Worm (Caenorhabditis elegans): ENCODE data around the gene fan-1.
"Not testable (repeated sequence)": the region's sequence is repeated elsewhere in the genome, so short reads cannot be mapped to it uniquely, and the experiment has no call there.

Gene fan-1

ce11 chrIV:6590029-6590428 lies 41.5 kb downstream of the fan-1 start, which contains the start of the genes lec-11 and irld-7:
TSS of gene lec-11 (minus strand) at chrIV:6590154.
TSS of gene irld-7 (plus strand) at chrIV:6590360.
- TF ChIP-seq pes-1 (GFP tag; IDR thresholded peaks at IDR 0.05) = no peak
- TF ChIP-seq hmbx-1 (tag; optimal IDR thresholded peaks at IDR 0.05) = no peak
- no peak for TF ChIP-seq sea-1 (GFP tag; conservative IDR thresholded peaks at IDR 0.05)
- no peak for TF ChIP-seq flt-1 (GFP tag; IDR thresholded peaks at IDR 0.05)
- TF ChIP-seq ets-7 (tag; optimal IDR thresholded peaks at IDR 0.05) = no peak
- TF ChIP-seq tbx-37 (GFP tag; conservative IDR thresholded peaks at IDR 0.05) = no peak
- no peak for TF ChIP-seq ceh-36 (tag; optimal IDR thresholded peaks at IDR 0.05)
- TF ChIP-seq ama-1 (optimal IDR thresholded peaks at IDR 0.05) = no peak
- no peak for TF ChIP-seq B0310.2 (tag; optimal IDR thresholded peaks at IDR 0.05)
- no peak for TF ChIP-seq scrt-1 (GFP tag; IDR thresholded peaks at IDR 0.05)
- TF ChIP-seq hnd-1 (tag; optimal IDR thresholded peaks at IDR 0.05) = no peak
- TF ChIP-seq aly-1 (tag; optimal IDR thresholded peaks at IDR 0.05) = no peak
- no peak for TF ChIP-seq tbx-11 (GFP tag; IDR thresholded peaks at IDR 0.05)
- TF ChIP-seq hmg-4 (GFP tag; optimal IDR thresholded peaks at IDR 0.05) = no peak
- TF ChIP-seq ceh-13 (GFP tag; optimal IDR thresholded peaks at IDR 0.05) = no peak
- no peak for TF ChIP-seq F13C5.2 (tag; optimal IDR thresholded peaks at IDR 0.05)
- TF ChIP-seq tra-4 (tag; optimal IDR thresholded peaks at IDR 0.05) = no peak

ce11 chrIV:6591010-6591746 lies 42.7 kb downstream of the fan-1 start, which contains the start of the genes nspb-1 and nspb-2:
TSS of gene nspb-1 (minus strand) at chrIV:6591110.
TSS of gene nspb-2 (plus strand) at chrIV:6591696.
- not testable (repeated sequence) for TF ChIP-seq tbx-37 (GFP tag; conservative IDR thresholded peaks at IDR 0.05); ets-7 (tag; optimal IDR thresholded peaks at IDR 0.05); pes-1 (GFP tag; IDR thresholded peaks at IDR 0.05)

ce11 chrIV:6594871-6595270 lies 46.4 kb downstream of the fan-1 start, which contains the start of gene nspb-3:
TSS of gene nspb-3 (minus strand) at chrIV:6594971.
- not testable (repeated sequence) for TF ChIP-seq tbx-37 (GFP tag; conservative IDR thresholded peaks at IDR 0.05); sea-1 (GFP tag; conservative IDR thresholded peaks at IDR 0.05); B0310.2 (tag; optimal IDR thresholded peaks at IDR 0.05)

ce11 chrIV:6595912-6596311 lies 47.4 kb downstream of the fan-1 start, which contains the start of gene F38A5.22:
TSS of gene F38A5.22 (minus strand) at chrIV:6595940.
- TF ChIP-seq flt-1 (GFP tag; IDR thresholded peaks at IDR 0.05) (no peak), sea-1 (GFP tag; conservative IDR thresholded peaks at IDR 0.05) (no peak), B0310.2 (tag; optimal IDR thresholded peaks at IDR 0.05) (no peak), aly-1 (tag; optimal IDR thresholded peaks at IDR 0.05) (no peak), ceh-36 (tag; optimal IDR thresholded peaks at IDR 0.05) (no peak), hmbx-1 (tag; optimal IDR thresholded peaks at IDR 0.05) (no peak), ama-1 (optimal IDR thresholded peaks at IDR 0.05) (no peak), scrt-1 (GFP tag; IDR thresholded peaks at IDR 0.05) (no peak), ets-7 (tag; optimal IDR thresholded peaks at IDR 0.05) (no peak), tbx-37 (GFP tag; conservative IDR thresholded peaks at IDR 0.05) (no peak), pes-1 (GFP tag; IDR thresholded peaks at IDR 0.05) (no peak), F13C5.2 (tag; optimal IDR thresholded peaks at IDR 0.05) (no peak), tra-4 (tag; optimal IDR thresholded peaks at IDR 0.05) (no peak), tbx-11 (GFP tag; IDR thresholded peaks at IDR 0.05) (no peak), hmg-4 (GFP tag; optimal IDR thresholded peaks at IDR 0.05) (no peak), ceh-13 (GFP tag; optimal IDR thresholded peaks at IDR 0.05) (no peak), hnd-1 (tag; optimal IDR thresholded peaks at IDR 0.05) (no peak)

ce11 chrIV:6597298-6597697 lies 48.8 kb downstream of the fan-1 start, which contains the start of gene F38A5.6:
TSS of gene F38A5.6 (minus strand) at chrIV:6597398.
- TF ChIP-seq ceh-36 (tag; optimal IDR thresholded peaks at IDR 0.05) (no peak), hmbx-1 (tag; optimal IDR thresholded peaks at IDR 0.05) (no peak), hmg-4 (GFP tag; optimal IDR thresholded peaks at IDR 0.05) (no peak), B0310.2 (tag; optimal IDR thresholded peaks at IDR 0.05) (no peak), flt-1 (GFP tag; IDR thresholded peaks at IDR 0.05) (no peak)

ce11 chrIV:6597918-6598317 lies 49.4 kb downstream of the fan-1 start, which contains the start of gene nspb-4:
TSS of gene nspb-4 (plus strand) at chrIV:6598218.
- not testable (repeated sequence) for TF ChIP-seq pes-1 (GFP tag; IDR thresholded peaks at IDR 0.05); tbx-11 (GFP tag; IDR thresholded peaks at IDR 0.05); hmg-4 (GFP tag; optimal IDR thresholded peaks at IDR 0.05)

ce11 chrIV:6598740-6599139 lies 50.3 kb downstream of the fan-1 start, which contains the start of gene nspb-5:
TSS of gene nspb-5 (plus strand) at chrIV:6599040.
- not testable (repeated sequence) for TF ChIP-seq ceh-36 (tag; optimal IDR thresholded peaks at IDR 0.05); F13C5.2 (tag; optimal IDR thresholded peaks at IDR 0.05); pes-1 (GFP tag; IDR thresholded peaks at IDR 0.05)

ce11 chrIV:6599447-6599846 lies 51.0 kb downstream of the fan-1 start, which contains the start of gene F38A5.8:
TSS of gene F38A5.8 (plus strand) at chrIV:6599747.
- TF ChIP-seq pes-1 (GFP tag; IDR thresholded peaks at IDR 0.05) (no peak), scrt-1 (GFP tag; IDR thresholded peaks at IDR 0.05) (no peak), tbx-37 (GFP tag; conservative IDR thresholded peaks at IDR 0.05) (no peak), tbx-11 (GFP tag; IDR thresholded peaks at IDR 0.05) (no peak), tra-4 (tag; optimal IDR thresholded peaks at IDR 0.05) (no peak), ceh-36 (tag; optimal IDR thresholded peaks at IDR 0.05) (no peak), ets-7 (tag; optimal IDR thresholded peaks at IDR 0.05) (no peak), ceh-13 (GFP tag; optimal IDR thresholded peaks at IDR 0.05) (no peak), aly-1 (tag; optimal IDR thresholded peaks at IDR 0.05) (no peak), B0310.2 (tag; optimal IDR thresholded peaks at IDR 0.05) (no peak), ama-1 (optimal IDR thresholded peaks at IDR 0.05) (no peak), hmbx-1 (tag; optimal IDR thresholded peaks at IDR 0.05) (no peak), hmg-4 (GFP tag; optimal IDR thresholded peaks at IDR 0.05) (no peak)
